Fruit fly (Drosophila melanogaster): ENCODE results near the gene CG14913.

The CG14913 gene

dm6 chr2L:11058111-11058665 is 41.4 kb downstream of the CG14913 start:
- no peak for TF ChIP-seq CG7101 (tag; optimal IDR thresholded peaks at IDR 0.05)
- TF ChIP-seq CG12768 (GFP tag; optimal IDR thresholded peaks at IDR 0.05) = peak; percentile 59
- TF ChIP-seq Crg-1 (GFP tag; optimal IDR thresholded peaks at IDR 0.05) = no peak
- TF ChIP-seq CG33017 (tag; optimal IDR thresholded peaks at IDR 0.05) = no peak
- TF ChIP-seq Hr96 (GFP tag; optimal IDR thresholded peaks at IDR 0.05) = no peak

DNA sequence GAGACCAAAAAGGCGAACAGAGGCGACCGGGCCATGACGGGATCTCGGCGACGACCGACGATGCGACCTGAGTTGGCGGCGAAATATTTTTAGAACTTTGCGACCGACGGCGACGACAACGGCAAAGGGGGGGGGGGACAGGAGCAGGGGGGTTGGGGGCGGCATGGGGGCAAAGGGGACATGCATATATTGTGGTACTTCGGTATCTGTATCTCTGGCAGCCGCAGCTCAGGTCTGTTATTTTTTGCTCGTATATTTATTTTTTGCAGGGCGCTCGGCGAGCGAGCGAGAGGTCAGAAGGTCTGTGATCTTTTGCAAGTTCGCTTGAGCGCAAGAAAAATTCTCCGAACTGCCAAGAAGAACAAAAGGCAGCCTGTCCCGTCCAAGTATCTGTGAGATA is 42.4 kb downstream of the CG14913 start:
- TF ChIP-seq cnc (optimal IDR thresholded peaks at IDR 0.05) (no peak), tj (GFP tag; optimal IDR thresholded peaks at IDR 0.05) (no peak)

- TF ChIP-seq toe (GFP tag; optimal IDR thresholded peaks at IDR 0.05) = no peak
- no peak for TF ChIP-seq Clk (GFP tag; optimal IDR thresholded peaks at IDR 0.05)
- no peak for TF ChIP-seq CG14711 (tag; optimal IDR thresholded peaks at IDR 0.05)
Measured at dm6 chr2L:11061155-11061554, 44.4 kb downstream of the CG14913 start.

DNA sequence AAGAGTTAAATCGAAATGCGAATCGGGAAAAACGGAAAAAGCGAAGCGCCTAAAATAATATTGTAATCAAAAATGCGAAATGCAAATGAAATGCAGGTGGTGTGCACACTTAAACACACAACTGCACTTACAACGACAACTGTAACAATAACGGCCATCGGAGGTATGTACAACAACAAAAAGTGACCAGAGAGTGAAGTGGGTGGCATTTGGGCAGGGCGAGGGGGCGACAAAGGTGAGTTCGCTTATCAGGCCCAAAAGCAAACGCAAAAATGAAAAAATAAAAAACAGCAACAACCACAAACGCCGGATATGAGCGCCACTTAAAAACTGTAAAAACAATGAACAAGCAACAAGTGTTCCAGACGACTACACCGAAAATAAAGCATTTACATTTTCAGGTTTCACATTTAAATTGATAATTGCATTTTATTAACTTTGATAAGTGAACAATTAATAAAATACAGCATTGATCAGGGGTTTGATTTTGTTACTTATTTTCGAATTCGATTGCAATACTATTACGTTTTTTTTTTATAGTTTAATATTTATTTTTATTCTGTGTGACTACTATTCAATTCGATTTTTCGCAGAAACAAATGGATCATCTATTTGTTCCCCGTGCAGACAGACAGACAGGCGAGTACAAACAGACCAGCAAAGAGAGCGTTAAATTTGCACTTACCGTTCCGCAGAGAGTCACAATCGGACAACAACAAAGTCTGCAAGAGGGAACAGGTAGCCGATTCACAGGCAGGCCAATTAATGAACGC is 48.5 kb downstream of the CG14913 start:
- TF ChIP-seq CG12768 (GFP tag; optimal IDR thresholded peaks at IDR 0.05) (peak; percentile 72), ovo (GFP tag; optimal IDR thresholded peaks at IDR 0.05) (peak; percentile 70), CG14711 (tag; optimal IDR thresholded peaks at IDR 0.05) (peak; percentile 82), Crg-1 (GFP tag; optimal IDR thresholded peaks at IDR 0.05) (peak; percentile 35), Clk (GFP tag; optimal IDR thresholded peaks at IDR 0.05) (no peak), cic (GFP tag; optimal IDR thresholded peaks at IDR 0.05) (peak; percentile 68), CG11617 (GFP tag; optimal IDR thresholded peaks at IDR 0.05) (peak; percentile 89), cnc (optimal IDR thresholded peaks at IDR 0.05) (peak in 1 of 2 experiments; percentile 18), CG7101 (tag; optimal IDR thresholded peaks at IDR 0.05) (peak; percentile 85), tj (GFP tag; optimal IDR thresholded peaks at IDR 0.05) (peak; percentile 76), pad (GFP tag; optimal IDR thresholded peaks at IDR 0.05) (peak; percentile 69), kay (GFP tag; ENCODE audit: borderline replicate concordance) (peak; percentile 94), Mnt (GFP tag; optimal IDR thresholded peaks at IDR 0.05) (peak; percentile 52), CG33017 (tag; optimal IDR thresholded peaks at IDR 0.05) (peak; percentile 86), CG1620 (GFP tag; optimal IDR thresholded peaks at IDR 0.05) (peak; percentile 53), CG7045 (GFP tag; optimal IDR thresholded peaks at IDR 0.05) (peak; percentile 58), bab1 (GFP tag; optimal IDR thresholded peaks at IDR 0.05) (peak; percentile 91), CG5204 (GFP tag; optimal IDR thresholded peaks at IDR 0.05) (peak; percentile 52), Hr96 (GFP tag; optimal IDR thresholded peaks at IDR 0.05) (peak; percentile 2), toe (GFP tag; optimal IDR thresholded peaks at IDR 0.05) (peak; percentile 45)

dm6 chr2L:11065932-11066823 is 49.4 kb downstream of the CG14913 start:
- peak in 1 of 2 experiments; percentile 46 for TF ChIP-seq cnc (optimal IDR thresholded peaks at IDR 0.05)
- peak; percentile 39 for TF ChIP-seq CG14711 (tag; optimal IDR thresholded peaks at IDR 0.05)
- TF ChIP-seq Hr96 (GFP tag; optimal IDR thresholded peaks at IDR 0.05) = peak; percentile 62
- peak; percentile 71 for TF ChIP-seq pad (GFP tag; optimal IDR thresholded peaks at IDR 0.05)
- no peak for TF ChIP-seq Clk (GFP tag; optimal IDR thresholded peaks at IDR 0.05)
- TF ChIP-seq CG5204 (GFP tag; optimal IDR thresholded peaks at IDR 0.05) = peak; percentile 55
- TF ChIP-seq bab1 (GFP tag; optimal IDR thresholded peaks at IDR 0.05) = no peak
- no peak for TF ChIP-seq CG7045 (GFP tag; optimal IDR thresholded peaks at IDR 0.05)
- TF ChIP-seq ovo (GFP tag; optimal IDR thresholded peaks at IDR 0.05) = peak; percentile 44

- TF ChIP-seq CG14711 (tag; optimal IDR thresholded peaks at IDR 0.05) (no peak), CG12768 (GFP tag; optimal IDR thresholded peaks at IDR 0.05) (peak; percentile 16), CG5204 (GFP tag; optimal IDR thresholded peaks at IDR 0.05) (no peak), CG1620 (GFP tag; optimal IDR thresholded peaks at IDR 0.05) (no peak), CG33017 (tag; optimal IDR thresholded peaks at IDR 0.05) (peak; percentile 44), kay (GFP tag; ENCODE audit: borderline replicate concordance) (no peak), Hr96 (GFP tag; optimal IDR thresholded peaks at IDR 0.05) (no peak), tj (GFP tag; optimal IDR thresholded peaks at IDR 0.05) (peak; percentile 57), pad (GFP tag; optimal IDR thresholded peaks at IDR 0.05) (no peak), CG7045 (GFP tag; optimal IDR thresholded peaks at IDR 0.05) (no peak), cnc (optimal IDR thresholded peaks at IDR 0.05) (no peak), toe (GFP tag; optimal IDR thresholded peaks at IDR 0.05) (no peak), CG11617 (GFP tag; optimal IDR thresholded peaks at IDR 0.05) (peak; percentile 16), Crg-1 (GFP tag; optimal IDR thresholded peaks at IDR 0.05) (no peak), CG7101 (tag; optimal IDR thresholded peaks at IDR 0.05) (no peak), ovo (GFP tag; optimal IDR thresholded peaks at IDR 0.05) (peak; percentile 62), cic (GFP tag; optimal IDR thresholded peaks at IDR 0.05) (peak; percentile 89), Mnt (GFP tag; optimal IDR thresholded peaks at IDR 0.05) (peak; percentile 53), bab1 (GFP tag; optimal IDR thresholded peaks at IDR 0.05) (no peak), Clk (GFP tag; optimal IDR thresholded peaks at IDR 0.05) (no peak)
Measured at dm6 chr2L:11066887-11067459, 50.2 kb downstream of the CG14913 start, which contains the start of gene Samuel. Samuel (minus strand) TSS chr2L:11066998.

Measured in whole organism, adult.